Worm (Caenorhabditis elegans): ENCODE measurements around the gene F59E12.15.

DNA sequence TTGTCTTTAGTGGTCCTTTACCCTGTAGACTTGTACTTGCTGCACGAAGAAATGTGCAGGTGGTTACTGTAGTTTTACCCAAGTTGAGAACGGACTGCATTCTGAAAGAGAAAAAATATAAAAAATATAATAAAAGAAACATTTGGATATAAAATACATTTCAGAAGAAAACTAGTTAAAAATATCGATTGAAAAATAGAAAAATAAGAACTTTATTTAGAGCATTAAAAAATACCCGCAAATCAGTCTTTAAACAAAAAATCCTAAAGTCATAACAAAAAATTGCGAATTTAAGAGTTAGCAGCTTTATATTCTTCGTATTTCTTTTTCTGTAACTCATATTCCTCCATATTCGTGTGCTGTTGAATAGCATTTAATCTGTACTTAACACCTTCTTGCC, 40.7 kb upstream of the F59E12.15 start, which contains the start of gene C25H3.7:
- TF ChIP-seq nhr-77 (tag; optimal IDR thresholded peaks at IDR 0.05) (no peak), unc-62 (GFP tag; optimal IDR thresholded peaks at IDR 0.05) (no peak), ceh-82 (tag; optimal IDR thresholded peaks at IDR 0.05) (no peak), nhr-237 (tag; optimal IDR thresholded peaks at IDR 0.05) (no peak), nhr-11 (tag; optimal IDR thresholded peaks at IDR 0.05) (no peak), F13H6.1 (tag; optimal IDR thresholded peaks at IDR 0.05) (no peak), unc-39 (tag; optimal IDR thresholded peaks at IDR 0.05) (no peak), nhr-23 (tag; optimal IDR thresholded peaks at IDR 0.05) (no peak), snpc-4 (tag; optimal IDR thresholded peaks at IDR 0.05) (no peak), lin-13 (GFP tag; optimal IDR thresholded peaks at IDR 0.05) (no peak), lin-39 (tag; optimal IDR thresholded peaks at IDR 0.05) (no peak)

All from whole organism, L2 larva.